Worm (Caenorhabditis elegans): ENCODE measurements around the gene pde-4.

DNA sequence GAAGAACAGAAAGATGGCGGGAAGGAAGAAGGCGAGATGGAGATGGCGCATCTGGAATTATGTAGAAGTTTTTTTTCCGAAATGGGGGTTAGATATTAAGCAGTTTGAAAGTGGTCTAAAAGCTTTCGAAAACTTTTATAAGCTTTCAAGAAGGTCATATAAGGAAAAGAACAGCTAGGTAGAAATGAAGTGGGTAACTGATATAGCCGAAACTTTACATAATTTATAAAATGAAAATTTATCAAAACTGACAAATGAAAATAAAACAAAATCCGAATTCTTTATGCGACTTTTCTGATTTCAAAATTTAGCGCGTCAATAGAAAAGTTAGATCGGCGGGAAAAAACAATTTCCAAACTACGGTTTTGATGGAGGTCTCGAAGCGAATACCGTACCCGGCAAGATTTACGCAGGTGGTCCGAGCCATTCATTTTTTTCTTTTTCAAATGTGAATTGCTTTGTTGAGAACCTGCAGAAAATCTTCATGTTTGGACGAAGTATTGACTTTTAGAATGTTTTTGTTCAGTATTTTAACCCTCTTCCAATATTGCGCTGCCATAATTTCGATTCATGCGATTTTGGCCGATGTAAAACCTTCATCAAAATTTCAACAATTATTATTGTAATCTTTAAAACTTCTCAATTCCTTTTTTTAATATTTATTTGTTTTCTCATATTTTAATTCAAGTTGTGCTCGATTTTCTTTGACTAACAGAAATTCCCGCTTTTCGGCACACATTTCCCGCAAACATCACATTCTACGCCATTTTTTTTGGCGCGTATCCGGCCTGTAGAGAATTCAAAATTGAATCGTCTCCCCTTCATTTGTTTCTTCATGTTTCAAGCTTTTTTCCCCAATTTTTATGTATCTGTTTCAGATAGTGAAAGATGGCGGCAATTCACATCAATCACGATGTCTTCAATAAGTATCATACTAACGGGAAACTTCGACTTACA, 12.9 kb upstream of the pde-4 start, which contains the start of the genes F18A1.7 and rpa-1:
- TF ChIP-seq unc-86 (tag; optimal IDR thresholded peaks at IDR 0.05) (no peak), gmeb-2 (tag; optimal IDR thresholded peaks at IDR 0.05) (no peak), pag-3 (tag; optimal IDR thresholded peaks at IDR 0.05; ENCODE audit: borderline replicate concordance) (no peak), fkh-10 (GFP tag; optimal IDR thresholded peaks at IDR 0.05) (no peak), pqm-1 (tag; optimal IDR thresholded peaks at IDR 0.05) (no peak), T23F11.4 (GFP tag; optimal IDR thresholded peaks at IDR 0.05) (no peak), dmd-4 (tag; optimal IDR thresholded peaks at IDR 0.05; ENCODE audit: borderline replicate concordance) (no peak), pha-2 (tag; optimal IDR thresholded peaks at IDR 0.05) (no peak), sox-4 (tag; optimal IDR thresholded peaks at IDR 0.05) (no peak)

Data from whole organism, late embryonic.